Fruit fly (Drosophila melanogaster): Measurements from ENCODE around the gene CG6118.

dm6 chr3R:15482858-15483257, 48.3 kb upstream of the CG6118 start, which contains the start of gene Rh6:
- TF ChIP-seq yki (optimal IDR thresholded peaks at IDR 0.05) (no peak), CG33213 (GFP tag; optimal IDR thresholded peaks at IDR 0.05) (no peak), ems (GFP tag; optimal IDR thresholded peaks at IDR 0.05) (no peak), Ptx1 (GFP tag; IDR thresholded peaks at IDR 0.05) (no peak), Doc3 (GFP tag; IDR thresholded peaks at IDR 0.05; ENCODE audit: partially characterized antibody) (no peak), CG10565 (GFP tag; optimal IDR thresholded peaks at IDR 0.05) (no peak), da (GFP tag; optimal IDR thresholded peaks at IDR 0.05) (no peak), CG12155 (GFP tag; optimal IDR thresholded peaks at IDR 0.05) (no peak), CG17802 (tag; optimal IDR thresholded peaks at IDR 0.05) (no peak), CG10267 (tag; optimal IDR thresholded peaks at IDR 0.05) (no peak), MBD-R2 (GFP tag; IDR thresholded peaks at IDR 0.05) (no peak), CG5180 (GFP tag; optimal IDR thresholded peaks at IDR 0.05) (no peak), Ssrp (tag; optimal IDR thresholded peaks at IDR 0.05) (no peak)

All from whole organism, embryonic.